Fruit fly (Drosophila melanogaster) whole organism, embryonic: Measurements from ENCODE around the gene mei-218.
A peak's percentile ranks its signal among the peaks of the same experiment; 100 is the strongest.

ENCODE experiments used
- Ada2b ChIP-seq: fragments of 200-800 bp; sonication (Bioruptor generic); IDR thresholded peaks from 2 replicates; pipeline ENCODE4 v1.3.6; 2022; ENCODE audit warnings: missing biosample characterization, missing genetic modification characterization
- Aef1 ChIP-seq: fragments of 200-800 bp; sonication (Bioruptor generic); IDR thresholded peaks from 3 replicates; pipeline ENCODE4 v1.3.6; 2022; ENCODE audit warnings: missing biosample characterization, missing genetic modification characterization
- Atf-2 ChIP-seq: fragments of 200-800 bp; sonication (Bioruptor generic); optimal IDR thresholded peaks from 2 replicates; lab custom pipeline; 2016; ENCODE audit warnings: missing biosample characterization, missing genetic modification characterization
- C15 ChIP-seq: fragments of 200-800 bp; sonication (Bioruptor generic); IDR thresholded peaks from 3 replicates; pipeline ENCODE4 v1.3.6; 2022; ENCODE audit warnings: missing biosample characterization, missing genetic modification characterization
- CG11560 ChIP-seq: fragments of 200-800 bp; sonication (Bioruptor generic); IDR thresholded peaks from 3 replicates; pipeline ENCODE4 v1.3.6; 2022; ENCODE audit warnings: missing biosample characterization, missing genetic modification characterization
- CG12659 ChIP-seq: fragments of 200-800 bp; sonication (Bioruptor generic); optimal IDR thresholded peaks from 3 replicates; lab custom pipeline; 2017; ENCODE audit warnings: mild to moderate bottlenecking, missing biosample characterization, missing genetic modification reagents, missing genetic modification characterization
- CG12744 ChIP-seq: fragments of 200-800 bp; sonication (Bioruptor generic); optimal IDR thresholded peaks from 2 replicates; lab custom pipeline; 2016; ENCODE audit warnings: missing biosample characterization, missing genetic modification characterization
- CG15269 ChIP-seq: fragments of 200-800 bp; sonication (Bioruptor generic); optimal IDR thresholded peaks from 2 replicates; lab custom pipeline; 2018; ENCODE audit warnings: missing biosample characterization, mild to moderate bottlenecking, missing genetic modification characterization, moderate library complexity
- CG15696 ChIP-seq: fragments of 200-800 bp; sonication (Bioruptor generic); optimal IDR thresholded peaks from 2 replicates; lab custom pipeline; 2019; ENCODE audit warnings: missing biosample characterization, mild to moderate bottlenecking, missing genetic modification characterization, moderate library complexity
- CG16863 ChIP-seq: fragments of 200-800 bp; sonication (Bioruptor generic); optimal IDR thresholded peaks from 3 replicates; lab custom pipeline; 2016; ENCODE audit warnings: missing biosample characterization, missing genetic modification characterization
- CG2120 ChIP-seq: fragments of 200-800 bp; sonication (Bioruptor generic); optimal IDR thresholded peaks from 3 replicates; lab custom pipeline; 2016; ENCODE audit warnings: missing biosample characterization, missing genetic modification characterization
- CG30403 ChIP-seq: fragments of 200-800 bp; sonication (Bioruptor generic); optimal IDR thresholded peaks from 3 replicates; lab custom pipeline; 2016; ENCODE audit warnings: missing biosample characterization, missing genetic modification characterization
- CG4404 ChIP-seq: fragments of 200-800 bp; sonication (Bioruptor generic); IDR thresholded peaks from 2 replicates; pipeline ENCODE4 v1.3.6; 2022; ENCODE audit warnings: missing biosample characterization, missing genetic modification characterization
- CG6272 ChIP-seq: fragments of 200-800 bp; sonication (Bioruptor generic); IDR thresholded peaks from 2 replicates; pipeline ENCODE4 v1.3.6; 2022; ENCODE audit warnings: missing biosample characterization, missing genetic modification characterization
- CG6791 ChIP-seq: fragments of 200-800 bp; sonication (Bioruptor generic); IDR thresholded peaks from 3 replicates; pipeline ENCODE4 v1.3.6; 2022; ENCODE audit warnings: missing biosample characterization, missing genetic modification characterization; ENCODE audit not compliant: partially characterized antibody
- CG6854 ChIP-seq: fragments of 200-800 bp; sonication (Bioruptor generic); optimal IDR thresholded peaks from 3 replicates; lab custom pipeline; 2017; ENCODE audit warnings: missing biosample characterization, mild to moderate bottlenecking, missing genetic modification characterization
- CG7556 ChIP-seq: fragments of 200-800 bp; sonication (Bioruptor generic); optimal IDR thresholded peaks from 2 replicates; lab custom pipeline; 2017; ENCODE audit warnings: missing biosample characterization, mild to moderate bottlenecking, missing genetic modification characterization
- CG7745 ChIP-seq: fragments of 200-800 bp; sonication (Bioruptor generic); optimal IDR thresholded peaks from 2 replicates; lab custom pipeline; 2018; ENCODE audit warnings: missing biosample characterization, mild to moderate bottlenecking, missing genetic modification characterization, moderate library complexity
- CG7839 ChIP-seq: fragments of 200-800 bp; sonication (Bioruptor generic); optimal IDR thresholded peaks from 3 replicates; lab custom pipeline; 2018; ENCODE audit warnings: missing biosample characterization, mild to moderate bottlenecking, missing genetic modification characterization, moderate library complexity
- CG9609 ChIP-seq: fragments of 200-800 bp; sonication (Bioruptor generic); optimal IDR thresholded peaks from 3 replicates; lab custom pipeline; 2016; ENCODE audit warnings: missing biosample characterization, missing genetic modification characterization
- CG9727 ChIP-seq: fragments of 200-800 bp; sonication (Bioruptor generic); optimal IDR thresholded peaks from 3 replicates; lab custom pipeline; 2017; ENCODE audit warnings: missing biosample characterization, mild to moderate bottlenecking, missing genetic modification characterization
- CHES-1-like ChIP-seq: fragments of 200-800 bp; sonication (Bioruptor generic); optimal IDR thresholded peaks from 2 replicates; lab custom pipeline; 2016; ENCODE audit warnings: missing biosample characterization, missing genetic modification characterization
- Doc2 ChIP-seq: fragments of 200-800 bp; sonication (Bioruptor generic); IDR thresholded peaks from 2 replicates; pipeline ENCODE4 v1.3.6; 2022; ENCODE audit warnings: missing biosample characterization, missing genetic modification characterization
- Fer1 ChIP-seq: fragments of 200-800 bp; sonication (Bioruptor generic); optimal IDR thresholded peaks from 2 replicates; lab custom pipeline; 2017; ENCODE audit warnings: missing biosample characterization, mild to moderate bottlenecking, missing genetic modification characterization
- Fer3 ChIP-seq: fragments of 200-800 bp; sonication (Bioruptor generic); optimal IDR thresholded peaks from 2 replicates; lab custom pipeline; 2018; ENCODE audit warnings: missing biosample characterization, mild to moderate bottlenecking, missing genetic modification characterization, moderate library complexity
- HLH3B ChIP-seq: fragments of 200-800 bp; sonication (Bioruptor generic); IDR thresholded peaks from 2 replicates; pipeline ENCODE4 v1.3.6; 2022; ENCODE audit warnings: missing biosample characterization, missing genetic modification characterization
- Hand ChIP-seq: fragments of 200-800 bp; sonication (Bioruptor generic); optimal IDR thresholded peaks from 2 replicates; lab custom pipeline; 2017; ENCODE audit warnings: mild to moderate bottlenecking, missing biosample characterization, missing genetic modification reagents, missing genetic modification characterization
- Hr3 ChIP-seq: fragments of 200-800 bp; sonication (Bioruptor generic); optimal IDR thresholded peaks from 3 replicates; lab custom pipeline; 2016; ENCODE audit warnings: missing biosample characterization, missing genetic modification characterization
- Lhr ChIP-seq: fragments of 200-800 bp; sonication (Bioruptor generic); optimal IDR thresholded peaks from 3 replicates; lab custom pipeline; 2017; ENCODE audit warnings: mild to moderate bottlenecking, missing biosample characterization, missing genetic modification reagents, missing genetic modification characterization
- Neu2 ChIP-seq: fragments of 200-800 bp; sonication (Bioruptor generic); optimal IDR thresholded peaks from 3 replicates; lab custom pipeline; 2016; ENCODE audit warnings: missing biosample characterization, missing genetic modification characterization, borderline replicate concordance
- Nf-YC ChIP-seq: fragments of 200-800 bp; optimal IDR thresholded peaks from 3 replicates; lab custom pipeline; 2019; ENCODE audit warnings: missing biosample characterization, mild to moderate bottlenecking, missing genetic modification characterization, moderate library complexity
- PHDP ChIP-seq: fragments of 200-800 bp; sonication (Bioruptor generic); optimal IDR thresholded peaks from 3 replicates; lab custom pipeline; 2018; ENCODE audit warnings: missing biosample characterization, mild to moderate bottlenecking, missing genetic modification characterization, moderate library complexity
- Poxn ChIP-seq: fragments of 200-800 bp; sonication (Bioruptor generic); IDR thresholded peaks from 2 replicates; pipeline ENCODE4 v1.3.6; 2022; ENCODE audit warnings: missing biosample characterization, missing genetic modification characterization
- Scr ChIP-seq: fragments of 200-800 bp; sonication (Bioruptor generic); IDR thresholded peaks from 2 replicates; pipeline ENCODE4 v1.3.6; 2022; ENCODE audit warnings: missing biosample characterization, missing genetic modification characterization; ENCODE audit not compliant: partially characterized antibody
- Xrp1 ChIP-seq: fragments of 200-800 bp; sonication (Bioruptor generic); IDR thresholded peaks from 2 replicates; pipeline ENCODE4 v1.3.6; 2022; ENCODE audit warnings: missing biosample characterization, missing genetic modification characterization
- az2 ChIP-seq: fragments of 200-800 bp; sonication (Bioruptor generic); optimal IDR thresholded peaks from 3 replicates; lab custom pipeline; 2016; ENCODE audit warnings: missing biosample characterization, missing genetic modification characterization
- bab2 ChIP-seq: fragments of 200-800 bp; sonication (Bioruptor generic); optimal IDR thresholded peaks from 2 replicates; lab custom pipeline; 2016; ENCODE audit warnings: missing biosample characterization, missing genetic modification characterization
- bcd ChIP-seq: fragments of 200-800 bp; sonication (Bioruptor generic); optimal IDR thresholded peaks from 2 replicates; lab custom pipeline; 2017; ENCODE audit warnings: missing biosample characterization, mild to moderate bottlenecking, missing genetic modification characterization
- bsh ChIP-seq, 2 experiments: fragments of 200-800 bp; sonication (Bioruptor generic); optimal IDR thresholded peaks; 2 replicates each; lab custom pipeline; 2017 to 2018; ENCODE audit warnings: mild to moderate bottlenecking in 2 of 2, missing biosample characterization in 2 of 2, missing genetic modification characterization in 2 of 2, moderate library complexity in 1 of 2
- dmrt99B ChIP-seq: fragments of 200-800 bp; sonication (Bioruptor generic); optimal IDR thresholded peaks from 2 replicates; lab custom pipeline; 2018; ENCODE audit warnings: missing biosample characterization, mild to moderate bottlenecking, missing genetic modification characterization, moderate library complexity
- dpn ChIP-seq, 2 experiments: fragments of 200-800 bp; sonication (Bioruptor generic); optimal IDR thresholded peaks; 3 replicates each; lab custom pipeline; 2016; ENCODE audit warnings: missing biosample characterization in 2 of 2, missing genetic modification characterization in 2 of 2
- en ChIP-seq: fragments of 200-800 bp; sonication (Bioruptor generic); optimal IDR thresholded peaks from 2 replicates; lab custom pipeline; 2016; ENCODE audit warnings: missing biosample characterization, missing genetic modification characterization
- esg ChIP-seq: fragments of 200-800 bp; sonication (Bioruptor generic); conservative IDR thresholded peaks from 2 replicates; pipeline ENCODE4 v1.3.6; 2022; ENCODE audit warnings: missing biosample characterization, missing genetic modification characterization
- gcm ChIP-seq: fragments of 200-800 bp; sonication (Bioruptor generic); optimal IDR thresholded peaks from 2 replicates; lab custom pipeline; 2019; ENCODE audit warnings: missing biosample characterization, mild to moderate bottlenecking, missing genetic modification characterization, moderate library complexity
- pho ChIP-seq: fragments of 200-800 bp; sonication (Bioruptor generic); optimal IDR thresholded peaks from 2 replicates; lab custom pipeline; 2016; ENCODE audit warnings: missing biosample characterization, missing genetic modification characterization
- phol ChIP-seq: fragments of 200-800 bp; sonication (Bioruptor generic); optimal IDR thresholded peaks from 3 replicates; lab custom pipeline; 2018; ENCODE audit warnings: missing biosample characterization, mild to moderate bottlenecking, missing genetic modification characterization, moderate library complexity
- seq ChIP-seq: fragments of 200-800 bp; sonication (Bioruptor generic); IDR thresholded peaks from 2 replicates; pipeline ENCODE4 v1.3.6; 2022; ENCODE audit warnings: missing biosample characterization, missing genetic modification characterization
- sob ChIP-seq: fragments of 200-800 bp; sonication (Bioruptor generic); IDR thresholded peaks from 2 replicates; pipeline ENCODE4 v1.3.6; 2022; ENCODE audit warnings: missing biosample characterization, missing genetic modification characterization
- tll ChIP-seq, 2 experiments: fragments of 200-800 bp in 1 of 2; fragments of >200 bp in 1 of 2; sonication (Bioruptor generic) in 1 of 2; optimal IDR thresholded peaks; 2 replicates each; lab custom pipeline; 2017 to 2019; ENCODE audit warnings: missing biosample characterization in 2 of 2, missing genetic modification characterization in 2 of 2, mild to moderate bottlenecking in 1 of 2, moderate library complexity in 1 of 2
- unpg ChIP-seq: fragments of 200-800 bp; sonication (Bioruptor generic); optimal IDR thresholded peaks from 3 replicates; lab custom pipeline; 2018; ENCODE audit warnings: missing biosample characterization, mild to moderate bottlenecking, missing genetic modification characterization, moderate library complexity

The mei-218 gene

DNA sequence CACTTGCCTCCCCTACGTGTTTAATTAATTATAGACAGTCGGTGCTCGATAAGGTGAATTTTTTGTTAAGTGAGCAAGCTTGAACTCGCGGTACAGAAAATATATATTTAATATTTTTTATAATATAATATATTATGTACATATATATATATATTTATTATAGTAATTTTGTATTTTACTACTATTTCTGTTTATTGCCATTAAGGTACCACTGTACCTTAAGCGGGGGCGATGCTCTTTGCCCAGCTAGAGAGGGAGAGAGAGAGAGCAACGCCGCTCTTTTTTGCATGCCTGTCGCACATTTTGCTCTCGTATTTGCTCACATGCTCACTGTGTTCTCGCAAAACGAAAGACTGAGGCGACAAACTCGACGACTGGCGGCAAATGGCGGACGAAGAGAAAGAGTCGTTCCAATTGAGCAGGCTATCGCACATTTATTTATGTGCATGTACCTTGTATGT lies 27.7 kb upstream of the mei-218 start (continued):
- TF ChIP-seq CG9609 (GFP tag; lab: Kevin White, UChicago) (no peak), Fer3 (tag; lab: Kevin White, UChicago) (peak; percentile 58), CG30403 (GFP tag; lab: Kevin White, UChicago) (no peak), PHDP (tag; lab: Kevin White, UChicago) (peak; percentile 57), HLH3B (GFP tag; lab: Robert Waterston, UW) (peak; percentile 48; the same call in 1 of the 2 replicates), CG7556 (peak; percentile 22), Xrp1 (GFP tag; lab: Robert Waterston, UW) (peak; percentile 18; the same call in 1 of the 2 replicates), tll (GFP tag; optimal IDR thresholded peaks at IDR 0.05; lab: Kevin White, UChicago) (peak in 1 of 2 experiments; percentile 12), CG4404 (GFP tag; lab: Robert Waterston, UW) (no peak), Scr (GFP tag; lab: Robert Waterston, UW) (no peak), dpn (GFP tag; optimal IDR thresholded peaks at IDR 0.05; lab: Kevin White, UChicago) (peak in 1 of 2 experiments; percentile 28), CG9727 (GFP tag; lab: Kevin White, UChicago) (peak; percentile 43), CG15269 (tag; lab: Kevin White, UChicago) (peak; percentile 73), CG7745 (tag; lab: Kevin White, UChicago) (no peak), Poxn (GFP tag; lab: Robert Waterston, UW) (0 out of 2 replicates have a peak, but pooled peaks have one; percentile 25), CG11560 (tag; lab: Robert Waterston, UW) (no peak), bsh (GFP tag; optimal IDR thresholded peaks at IDR 0.05; lab: Kevin White, UChicago) (peak in 1 of 2 experiments; percentile 66), seq (GFP tag; lab: Robert Waterston, UW) (peak; percentile 50; the same call in 1 of the 2 replicates), sob (GFP tag; lab: Robert Waterston, UW) (peak; percentile 49; the same call in 1 of the 2 replicates), az2 (no peak), Nf-YC (tag; lab: Kevin White, UChicago) (peak; percentile 41), Lhr (GFP tag; lab: Kevin White, UChicago) (no peak), C15 (GFP tag; lab: Robert Waterston, UW) (no peak), CG12659 (GFP tag; lab: Kevin White, UChicago) (peak; percentile 42), pho (GFP tag; lab: Kevin White, UChicago) (no peak), CG6791 (GFP tag; lab: Robert Waterston, UW) (no peak), dmrt99B (tag; lab: Kevin White, UChicago) (peak; percentile 50), bab2 (no peak), Atf-2 (GFP tag; lab: Kevin White, UChicago) (no peak), Aef1 (peak; percentile 37; the same call in 1 of the 3 replicates), Neu2 (no peak), CG6272 (no peak), unpg (GFP tag; lab: Kevin White, UChicago) (peak; percentile 57), Hand (GFP tag; lab: Kevin White, UChicago) (peak; percentile 37), Doc2 (GFP tag; lab: Robert Waterston, UW) (no peak), bcd (GFP tag; lab: Kevin White, UChicago) (peak; percentile 24), CG2120 (peak; percentile 31), CG7839 (tag; lab: Kevin White, UChicago) (peak; percentile 65), Fer1 (GFP tag; lab: Kevin White, UChicago) (peak; percentile 61), phol (tag; lab: Kevin White, UChicago) (peak; percentile 7), CHES-1-like (GFP tag; lab: Kevin White, UChicago) (no peak), Ada2b (peak; percentile 61), en (GFP tag; lab: Kevin White, UChicago) (no peak), esg (no peak; the same call in 1 of the 2 replicates), CG16863 (GFP tag; lab: Kevin White, UChicago) (no peak), CG12744 (no peak), Hr3 (GFP tag; lab: Kevin White, UChicago) (peak; percentile 12), CG15696 (tag; lab: Kevin White, UChicago) (no peak), CG6854 (peak; percentile 57), gcm (GFP tag; lab: Kevin White, UChicago) (no peak)
